Worm (Caenorhabditis elegans): ENCODE results near the gene F13H8.12.

ce11 chrII:6262222-6262621 is at the start of gene F13H8.12:
- TF ChIP-seq zip-5 (tag; optimal IDR thresholded peaks at IDR 0.05) (no peak), ceh-31 (tag; optimal IDR thresholded peaks at IDR 0.05) (no peak), nfya-1 (tag; optimal IDR thresholded peaks at IDR 0.05) (no peak), unc-55 (GFP tag; optimal IDR thresholded peaks at IDR 0.05) (no peak), hlh-30 (tag; optimal IDR thresholded peaks at IDR 0.05; ENCODE audit: insufficient read depth) (no peak), K09A11.1 (tag; optimal IDR thresholded peaks at IDR 0.05; ENCODE audit: insufficient read depth) (no peak), fkh-10 (GFP tag; optimal IDR thresholded peaks at IDR 0.05) (no peak), rnt-1 (tag; optimal IDR thresholded peaks at IDR 0.05) (no peak), ceh-34 (tag; optimal IDR thresholded peaks at IDR 0.05) (no peak), ceh-9 (tag; optimal IDR thresholded peaks at IDR 0.05) (no peak), pros-1 (tag; optimal IDR thresholded peaks at IDR 0.05) (no peak)
